Fruit fly (Drosophila melanogaster): ENCODE data around the gene CG31029.

The CG31029 gene

DNA sequence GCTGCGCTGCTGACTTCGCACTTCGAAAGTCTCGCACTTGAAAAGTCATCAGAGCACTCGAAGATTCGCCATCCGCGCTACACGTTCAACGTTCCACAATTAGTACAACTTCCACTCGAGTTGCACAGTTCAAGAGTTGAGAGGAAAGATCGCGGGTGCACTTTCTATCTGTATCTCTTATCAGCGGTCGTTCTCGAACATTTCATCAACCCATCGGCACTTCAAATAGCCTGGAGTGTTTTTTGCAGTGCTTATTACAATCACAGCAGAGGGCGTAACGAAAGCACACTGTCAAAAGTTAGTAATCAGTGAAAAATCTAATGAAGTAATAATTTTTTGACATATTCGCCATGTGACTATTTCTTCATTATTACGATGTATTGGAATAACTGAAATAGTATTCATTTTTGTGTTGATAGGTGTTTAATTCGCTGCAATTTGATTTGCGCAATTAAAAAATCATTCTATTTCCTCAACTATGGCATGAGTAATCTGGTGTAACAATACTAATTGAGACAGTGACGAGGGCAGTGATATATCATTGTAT, 30.7 kb downstream of the CG31029 start:
- TF ChIP-seq noc (tag; optimal IDR thresholded peaks at IDR 0.05), result no peak

DNA sequence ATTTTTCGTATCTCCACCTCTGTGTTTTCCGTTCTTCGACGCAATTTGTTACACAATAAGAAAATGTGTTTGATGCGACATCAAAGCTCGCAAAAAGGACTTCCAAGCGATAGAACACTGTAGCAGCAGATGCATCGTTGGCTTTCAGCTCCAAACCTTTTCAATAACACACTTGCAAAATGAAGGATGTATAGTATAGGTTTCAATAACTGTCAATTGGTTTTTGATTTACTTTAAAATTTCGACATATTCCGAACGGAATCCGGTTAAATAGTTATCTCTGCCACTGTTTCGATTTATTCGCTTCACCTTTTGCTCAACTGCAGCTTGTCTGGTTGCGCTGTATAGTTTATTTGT, 31.2 kb downstream of the CG31029 start:
- TF ChIP-seq noc (tag; optimal IDR thresholded peaks at IDR 0.05), result no peak

DNA sequence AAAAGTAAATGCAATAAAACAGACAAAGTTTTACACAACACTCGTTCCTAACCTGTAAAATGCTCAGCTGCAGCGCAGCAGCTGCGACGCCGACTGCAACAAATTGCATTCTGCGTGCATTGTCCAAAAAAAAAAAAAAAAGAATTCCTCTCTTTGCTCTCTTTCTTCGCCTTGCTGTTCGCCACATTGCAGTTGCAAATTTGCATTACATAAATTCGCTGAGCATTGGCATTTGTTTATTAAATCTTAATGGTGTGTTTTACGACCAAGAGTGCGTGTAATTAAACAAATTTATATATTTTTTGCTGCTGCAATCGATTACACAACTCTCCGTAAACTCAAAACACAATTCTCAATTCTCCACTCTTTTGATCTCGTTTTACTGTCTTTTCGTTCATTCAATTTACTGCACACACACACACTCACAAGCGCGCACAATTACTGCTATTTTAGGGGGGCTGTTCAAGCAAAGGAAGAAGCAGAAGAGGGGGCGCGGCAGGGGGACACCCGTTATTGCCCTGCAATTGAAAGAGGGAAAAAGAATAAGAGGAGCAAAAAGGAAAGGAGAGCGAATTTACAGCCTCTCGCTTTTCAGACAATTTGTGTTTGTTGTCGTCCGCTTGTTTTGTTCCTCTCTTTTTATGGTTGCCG, 31.7 kb downstream of the CG31029 start:
- no peak for TF ChIP-seq noc (tag; optimal IDR thresholded peaks at IDR 0.05)

DNA sequence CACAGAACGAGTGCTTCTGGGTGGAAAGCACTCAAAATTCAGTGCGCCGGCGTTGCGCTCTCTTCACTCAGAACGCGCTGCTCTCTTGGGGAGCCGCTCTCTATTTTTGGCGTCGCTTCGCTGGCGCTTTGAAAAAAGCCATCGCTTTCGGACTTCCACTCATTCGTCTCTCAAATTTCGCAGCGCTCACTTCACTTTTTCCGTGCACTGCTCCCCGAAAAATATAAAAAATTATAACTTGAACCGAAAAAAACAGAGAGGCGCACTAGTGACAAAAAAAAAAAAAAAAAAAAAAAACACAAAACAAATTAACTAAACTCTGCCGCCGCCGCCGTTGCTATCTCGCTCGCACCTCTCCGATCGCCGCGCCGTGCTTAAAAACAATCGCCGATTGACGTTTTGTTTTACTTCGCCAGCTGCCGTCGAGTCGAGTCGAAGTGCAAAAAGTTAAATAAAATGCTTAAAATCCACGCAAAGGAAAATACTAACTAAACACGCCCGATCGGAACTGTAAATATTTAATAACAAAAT, 32.8 kb downstream of the CG31029 start:
- TF ChIP-seq noc (tag; optimal IDR thresholded peaks at IDR 0.05), result peak; percentile 10

DNA sequence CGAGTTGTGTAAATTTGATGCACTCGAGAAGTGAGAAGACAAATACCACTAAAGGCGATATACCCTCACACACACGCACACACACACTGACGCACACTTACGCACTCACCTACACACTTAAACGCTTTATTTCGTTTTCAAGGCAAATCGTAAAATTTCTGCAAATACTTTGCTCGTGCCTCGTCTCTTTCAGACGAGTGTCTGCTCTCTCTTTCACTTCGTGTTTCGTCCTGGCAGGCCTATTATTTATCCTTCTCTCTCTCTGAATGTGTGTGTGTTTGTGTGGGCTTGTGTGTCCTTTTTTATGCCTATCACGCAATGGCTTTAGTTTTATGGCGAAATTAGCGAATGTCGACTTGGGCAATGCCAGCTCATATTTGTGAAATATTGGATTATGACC, 34.0 kb downstream of the CG31029 start:
- TF ChIP-seq noc (tag; optimal IDR thresholded peaks at IDR 0.05), result no peak

DNA sequence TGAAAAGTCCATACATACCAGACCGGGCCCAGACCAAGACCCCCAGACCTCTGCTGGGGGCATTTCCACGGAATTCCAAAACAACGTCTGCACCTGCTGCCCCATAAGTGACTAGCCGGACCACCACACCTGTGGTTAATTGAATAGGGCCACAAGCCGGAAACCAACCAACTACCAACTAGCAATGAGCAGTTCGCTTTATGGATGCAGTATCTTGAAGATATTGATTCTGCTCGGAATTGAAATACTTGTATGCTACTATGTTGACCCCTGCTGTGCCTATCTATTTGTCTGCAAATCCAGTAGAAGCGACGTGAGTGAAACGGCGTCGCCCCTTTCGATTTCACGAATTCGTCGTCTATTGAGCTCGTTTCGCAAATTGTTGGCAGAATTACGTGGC, 36.3 kb downstream of the CG31029 start:
- peak; percentile 79 for TF ChIP-seq noc (tag; optimal IDR thresholded peaks at IDR 0.05)

DNA sequence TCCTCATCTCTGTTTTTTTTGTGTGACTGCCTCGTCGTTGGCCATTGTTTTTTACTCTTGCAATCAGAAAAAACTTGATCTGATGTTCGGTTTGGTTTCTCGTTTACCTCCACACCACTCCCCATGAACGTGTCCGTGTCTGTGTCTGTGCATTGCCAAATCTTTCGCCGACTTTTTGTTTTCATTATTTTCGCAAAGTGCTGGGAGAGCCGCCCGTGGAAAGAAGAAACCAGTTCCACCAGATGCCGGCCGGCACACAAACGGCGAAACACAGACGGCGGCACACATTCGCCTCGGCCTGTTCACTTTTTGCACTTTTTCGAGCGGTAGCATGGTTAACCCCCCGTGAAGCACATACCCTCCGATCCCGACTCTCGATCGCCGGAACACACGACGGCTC, 36.8 kb downstream of the CG31029 start:
- TF ChIP-seq noc (tag; optimal IDR thresholded peaks at IDR 0.05), result no peak

DNA sequence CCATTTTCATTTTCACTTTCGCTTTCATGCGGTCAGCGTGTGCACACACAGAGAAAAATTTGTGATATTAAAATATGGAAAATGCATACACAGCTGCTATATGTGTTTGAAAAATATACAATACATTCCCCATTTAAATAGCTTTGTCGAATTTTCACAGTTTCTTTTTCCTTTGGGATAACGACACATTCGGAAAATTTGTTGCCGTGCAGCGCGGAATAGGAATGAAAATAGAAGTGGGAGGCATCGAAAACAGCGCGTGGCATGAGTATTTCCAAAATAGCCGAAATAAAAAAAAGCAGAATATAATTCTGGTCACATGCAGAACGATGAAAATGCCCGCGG, 39.5 kb downstream of the CG31029 start:
- TF ChIP-seq noc (tag; optimal IDR thresholded peaks at IDR 0.05), result peak; percentile 65

DNA sequence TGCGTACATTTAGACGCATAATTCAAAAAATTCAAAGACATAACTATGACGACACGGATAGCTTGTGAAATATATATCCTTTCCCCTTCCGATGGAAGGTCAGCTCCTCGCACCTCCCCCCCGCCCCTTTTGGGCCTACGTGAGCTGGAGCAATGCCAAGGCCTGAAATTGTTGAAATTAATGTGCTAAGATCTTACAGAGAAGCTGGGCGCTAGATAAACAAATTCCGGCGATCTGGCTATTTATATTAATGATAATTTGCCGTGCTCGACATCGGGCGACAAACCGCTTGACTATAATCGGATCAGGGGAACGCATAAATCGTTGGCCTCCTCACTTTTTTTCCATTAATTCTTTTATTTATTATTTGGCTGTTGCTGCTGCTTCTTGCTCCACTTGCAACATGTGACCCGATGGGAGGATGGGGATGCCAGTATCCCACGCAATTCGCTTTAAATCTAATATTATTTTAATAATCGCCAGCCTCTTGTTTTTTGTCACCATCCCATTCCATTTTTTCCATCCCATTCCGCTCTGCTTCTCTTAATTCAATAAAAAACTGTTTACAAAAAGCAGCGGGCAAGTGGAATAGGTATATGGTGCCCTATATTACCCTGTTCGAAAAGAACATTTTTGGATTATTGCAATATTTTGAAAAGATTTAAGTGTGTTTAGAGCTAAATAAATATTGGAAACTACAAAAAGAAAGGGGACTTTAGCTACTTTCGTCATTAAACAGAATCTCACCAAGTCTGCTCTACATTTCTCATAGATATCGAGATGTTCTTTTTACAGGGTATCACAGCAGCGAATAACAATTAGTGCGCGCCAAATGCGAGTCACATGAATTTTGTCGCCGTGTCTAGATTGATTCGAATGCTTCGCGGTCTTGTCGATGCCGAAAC, 40.1 kb downstream of the CG31029 start:
- TF ChIP-seq noc (tag; optimal IDR thresholded peaks at IDR 0.05), result no peak

DNA sequence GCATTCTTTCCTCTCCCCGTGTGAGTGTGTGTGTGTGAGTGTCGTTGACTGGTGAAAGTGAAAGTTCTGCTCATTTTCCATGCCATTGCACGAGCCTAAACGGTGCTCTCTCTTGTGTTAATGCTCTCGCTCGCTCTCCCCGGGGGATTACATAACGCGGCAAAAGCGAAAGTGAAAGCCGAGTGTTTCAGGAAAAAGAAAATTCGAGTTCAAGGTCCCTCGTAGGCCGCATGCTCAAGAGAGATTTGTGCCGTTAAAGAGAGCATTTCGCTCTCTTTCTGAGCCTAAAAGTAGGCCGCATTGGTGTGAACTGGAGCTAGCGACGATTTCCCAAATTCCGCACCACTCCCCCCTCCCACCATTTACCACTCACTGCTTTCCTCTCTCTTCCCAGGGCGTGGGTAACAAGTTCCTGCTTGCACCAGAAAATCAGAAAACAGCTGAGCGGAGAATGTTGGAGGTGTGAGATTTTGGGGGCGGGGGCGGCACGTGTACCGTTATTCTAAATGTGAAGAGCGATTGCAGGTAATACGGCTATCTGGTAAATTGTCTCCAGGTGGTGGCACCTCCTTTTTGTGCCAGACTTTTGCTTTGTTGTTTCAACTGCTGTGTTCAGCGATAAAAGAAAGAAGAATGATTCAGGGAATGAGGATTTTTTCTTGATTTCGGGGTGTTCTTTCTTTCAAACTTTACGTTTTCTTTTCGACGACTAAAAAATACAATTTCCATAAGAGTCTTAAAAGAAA, 41.8 kb downstream of the CG31029 start:
- TF ChIP-seq noc (tag; optimal IDR thresholded peaks at IDR 0.05), result no peak

DNA sequence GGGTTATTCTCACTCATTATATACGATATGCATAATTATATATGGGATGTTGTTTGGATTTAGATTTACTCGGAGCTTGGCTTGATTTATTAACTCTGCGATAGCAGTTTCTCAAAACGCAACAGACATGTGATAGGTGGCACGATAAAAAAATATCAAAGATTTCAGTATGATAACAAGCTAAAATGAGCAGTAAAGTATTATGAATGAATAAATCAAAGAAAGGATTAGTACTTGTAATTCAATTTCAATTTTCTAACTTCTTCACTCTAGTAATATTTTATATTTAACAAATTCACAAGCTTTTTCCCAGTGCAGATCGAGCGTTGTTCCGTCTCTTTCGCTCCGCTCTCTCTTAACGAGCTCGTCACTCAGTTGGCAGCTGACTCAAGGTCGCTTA, 48.1 kb downstream of the CG31029 start:
- TF ChIP-seq noc (tag; optimal IDR thresholded peaks at IDR 0.05), result peak; percentile 20

DNA sequence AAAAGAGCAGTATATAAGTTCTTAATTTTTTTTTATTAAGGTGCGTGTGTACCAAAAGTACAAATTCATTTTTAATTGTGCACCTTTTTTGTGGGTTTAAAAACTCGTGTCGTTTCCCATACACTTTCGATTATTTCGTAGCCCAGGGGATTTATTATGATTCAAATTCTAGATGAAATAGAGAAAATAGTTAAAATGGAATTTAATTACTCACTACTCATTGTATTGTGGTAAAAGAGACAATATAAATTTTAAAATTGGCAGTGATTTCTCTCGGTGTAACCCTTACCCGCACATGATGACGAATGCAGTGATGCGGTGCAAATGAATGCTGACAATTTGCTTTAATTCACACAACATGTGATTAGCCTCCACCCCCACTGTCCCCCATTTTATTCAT, 49.0 kb downstream of the CG31029 start:
- no peak for TF ChIP-seq noc (tag; optimal IDR thresholded peaks at IDR 0.05)

All from whole organism, larva.